Worm (Caenorhabditis elegans): ENCODE data around the gene T16G1.13.

Gene T16G1.13

DNA sequence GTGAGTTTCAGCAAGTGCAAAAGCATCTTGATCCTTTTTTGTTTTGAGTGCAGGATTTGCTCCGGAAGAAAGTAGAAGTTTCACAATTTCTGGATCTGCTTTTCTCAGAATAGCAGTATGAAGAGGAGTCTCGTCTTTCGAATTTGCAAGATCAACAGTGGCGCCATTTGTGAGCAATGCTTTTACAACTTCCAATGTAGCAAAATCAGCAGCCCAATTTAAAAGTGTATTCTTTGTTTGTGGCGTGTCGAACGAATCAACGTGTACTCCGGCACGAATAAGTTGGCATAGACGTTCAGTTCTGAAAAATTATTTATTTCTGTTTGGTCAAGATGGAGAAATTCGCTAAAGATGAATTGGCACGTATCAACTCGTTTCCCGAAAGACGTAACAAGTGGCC is at the start of gene T16G1.13:
Gene T16G1.13, plus strand, starts transcription at position 301 of the 400 bp plus-strand sequence.
- TF ChIP-seq klf-2 (GFP tag; conservative IDR thresholded peaks at IDR 0.05) (no peak), ztf-23 (GFP tag; IDR thresholded peaks at IDR 0.05) (no peak), flt-1 (GFP tag; IDR thresholded peaks at IDR 0.05) (no peak), T22C8.4 (GFP tag; IDR thresholded peaks at IDR 0.05) (no peak), cog-1 (tag; optimal IDR thresholded peaks at IDR 0.05) (no peak), tab-1 (GFP tag; IDR thresholded peaks at IDR 0.05) (no peak), ref-1 (GFP tag; conservative IDR thresholded peaks at IDR 0.05) (no peak), med-1 (GFP tag; optimal IDR thresholded peaks at IDR 0.05; ENCODE audit: insufficient read depth) (no peak), ztf-29 (GFP tag; IDR thresholded peaks at IDR 0.05) (no peak)

DNA sequence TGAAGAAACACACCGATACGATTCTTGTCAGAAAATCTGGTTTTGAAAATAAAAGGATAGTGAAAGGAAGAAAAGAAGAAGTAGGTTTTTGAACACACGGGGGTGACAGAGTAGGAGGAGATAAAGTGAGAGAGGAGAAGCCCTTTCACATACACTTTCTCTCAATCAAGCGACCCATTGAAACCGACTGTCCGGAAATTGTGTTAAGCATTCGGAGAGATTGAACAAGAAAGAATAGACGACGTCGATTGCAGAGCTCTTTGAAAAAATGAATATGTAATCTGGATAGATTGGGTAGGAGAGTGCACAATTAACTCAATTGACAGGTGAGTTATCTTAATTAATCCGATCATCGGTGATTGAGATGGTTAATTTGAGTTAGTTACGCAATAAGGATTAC is 48.4 kb upstream of the T16G1.13 start:
- TF ChIP-seq flt-1 (GFP tag; IDR thresholded peaks at IDR 0.05) (no peak), med-1 (GFP tag; optimal IDR thresholded peaks at IDR 0.05; ENCODE audit: insufficient read depth) (no peak), ztf-29 (GFP tag; IDR thresholded peaks at IDR 0.05) (no peak), tab-1 (GFP tag; IDR thresholded peaks at IDR 0.05) (no peak), klf-2 (GFP tag; conservative IDR thresholded peaks at IDR 0.05) (no peak), cog-1 (tag; optimal IDR thresholded peaks at IDR 0.05) (no peak), ztf-23 (GFP tag; IDR thresholded peaks at IDR 0.05) (no peak), T22C8.4 (GFP tag; IDR thresholded peaks at IDR 0.05) (no peak), ref-1 (GFP tag; conservative IDR thresholded peaks at IDR 0.05) (no peak)

DNA sequence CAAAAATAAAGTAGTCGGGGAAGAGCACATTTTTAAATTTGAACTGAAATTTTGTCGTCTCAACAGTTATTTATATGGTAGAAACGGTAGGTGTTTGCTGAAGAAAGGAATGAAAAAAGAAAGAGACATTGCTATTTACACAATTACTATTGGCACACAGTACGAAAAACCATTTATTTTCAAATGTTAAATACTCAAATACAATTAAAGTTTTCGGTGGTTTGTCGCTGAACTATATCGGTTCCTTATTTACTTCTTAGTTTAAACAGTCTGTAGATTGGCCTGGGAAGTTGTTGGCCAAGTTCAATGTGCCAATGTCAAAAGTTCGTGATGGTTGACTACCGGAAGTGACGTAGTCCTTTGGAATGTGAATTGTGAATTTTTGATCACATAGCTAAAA is 45.7 kb upstream of the T16G1.13 start, which contains the start of gene ttr-27:
Gene ttr-27, minus strand, starts transcription at position 45 of the 400 bp plus-strand sequence.
- no peak for TF ChIP-seq klf-2 (GFP tag; conservative IDR thresholded peaks at IDR 0.05)
- TF ChIP-seq cog-1 (tag; optimal IDR thresholded peaks at IDR 0.05), result no peak
- TF ChIP-seq ztf-29 (GFP tag; IDR thresholded peaks at IDR 0.05), result no peak
- no peak for TF ChIP-seq med-1 (GFP tag; optimal IDR thresholded peaks at IDR 0.05; ENCODE audit: insufficient read depth)
- no peak for TF ChIP-seq ztf-23 (GFP tag; IDR thresholded peaks at IDR 0.05)
- TF ChIP-seq tab-1 (GFP tag; IDR thresholded peaks at IDR 0.05), result no peak
- TF ChIP-seq flt-1 (GFP tag; IDR thresholded peaks at IDR 0.05), result no peak
- no peak for TF ChIP-seq T22C8.4 (GFP tag; IDR thresholded peaks at IDR 0.05)
- no peak for TF ChIP-seq ref-1 (GFP tag; conservative IDR thresholded peaks at IDR 0.05)

DNA sequence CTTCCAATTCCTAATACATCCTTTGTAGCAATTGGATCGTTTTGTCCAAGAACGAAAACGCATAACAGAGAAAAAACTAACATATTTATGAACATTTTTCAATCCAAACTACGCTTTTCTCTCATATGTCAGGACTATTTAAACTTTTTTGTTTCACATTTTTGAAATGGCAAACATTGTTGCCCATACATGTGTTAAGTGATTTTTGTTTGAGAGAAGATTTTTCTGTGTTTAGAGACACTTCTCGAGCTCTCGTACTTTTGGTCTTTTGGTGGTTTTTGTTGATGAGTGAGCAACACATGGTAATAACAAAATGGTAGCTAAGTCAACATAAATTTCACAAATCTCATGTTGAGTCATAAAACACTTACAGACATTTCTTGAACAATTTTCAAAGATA is 44.6 kb upstream of the T16G1.13 start, which contains the start of gene ttr-28:
Gene ttr-28, minus strand, starts transcription at position 101 of the 400 bp plus-strand sequence.
- TF ChIP-seq klf-2 (GFP tag; conservative IDR thresholded peaks at IDR 0.05) (no peak), tab-1 (GFP tag; IDR thresholded peaks at IDR 0.05) (no peak), T22C8.4 (GFP tag; IDR thresholded peaks at IDR 0.05) (no peak), flt-1 (GFP tag; IDR thresholded peaks at IDR 0.05) (no peak)

DNA sequence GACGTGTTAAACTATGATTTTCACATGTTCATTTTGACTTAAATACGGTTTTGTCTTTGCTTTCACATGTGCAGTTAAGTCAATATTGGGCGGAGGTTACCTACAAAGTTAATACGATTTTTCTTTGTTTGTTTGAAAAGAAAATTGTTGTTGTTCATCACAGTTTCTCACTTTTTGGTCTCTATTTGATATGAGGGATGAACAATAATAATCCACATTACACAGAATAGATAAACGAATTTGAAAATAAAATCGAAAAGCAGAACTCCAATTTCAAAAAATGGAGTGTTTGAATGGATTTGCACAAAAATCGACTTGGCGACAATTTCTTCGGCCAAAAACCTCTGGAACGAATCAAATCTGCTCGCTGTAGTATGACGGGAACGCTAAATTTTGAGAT is 43.0 kb upstream of the T16G1.13 start, which contains the start of gene ttr-29:
Gene ttr-29, minus strand, starts transcription at position 101 of the 400 bp plus-strand sequence.
- TF ChIP-seq tab-1 (GFP tag; IDR thresholded peaks at IDR 0.05), result no peak
- TF ChIP-seq T22C8.4 (GFP tag; IDR thresholded peaks at IDR 0.05), result no peak
- TF ChIP-seq med-1 (GFP tag; optimal IDR thresholded peaks at IDR 0.05; ENCODE audit: insufficient read depth), result no peak
- no peak for TF ChIP-seq flt-1 (GFP tag; IDR thresholded peaks at IDR 0.05)
- TF ChIP-seq ref-1 (GFP tag; conservative IDR thresholded peaks at IDR 0.05), result no peak
- TF ChIP-seq klf-2 (GFP tag; conservative IDR thresholded peaks at IDR 0.05), result no peak
- no peak for TF ChIP-seq ztf-23 (GFP tag; IDR thresholded peaks at IDR 0.05)
- TF ChIP-seq ztf-29 (GFP tag; IDR thresholded peaks at IDR 0.05), result no peak
- no peak for TF ChIP-seq cog-1 (tag; optimal IDR thresholded peaks at IDR 0.05)

DNA sequence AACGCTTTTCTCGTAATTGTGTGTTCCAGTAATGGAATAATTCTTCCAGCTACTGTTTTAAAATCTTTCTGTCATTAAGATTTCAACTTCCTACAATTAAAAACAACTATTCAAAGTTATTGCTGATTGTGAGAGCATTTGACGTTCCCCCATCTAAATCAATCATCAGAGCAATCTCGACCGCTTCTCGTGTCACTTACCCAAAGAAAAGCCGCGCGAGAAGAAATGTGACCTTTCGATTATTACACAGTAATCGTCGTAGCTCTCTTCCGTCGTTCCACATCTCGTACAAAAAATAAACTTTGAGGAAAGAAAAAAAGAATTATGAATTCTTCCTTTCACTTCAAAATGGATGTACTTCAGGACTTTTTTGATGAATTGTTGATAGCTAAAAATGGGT is 42.3 kb upstream of the T16G1.13 start:
- TF ChIP-seq ref-1 (GFP tag; conservative IDR thresholded peaks at IDR 0.05) (no peak), ztf-23 (GFP tag; IDR thresholded peaks at IDR 0.05) (no peak), cog-1 (tag; optimal IDR thresholded peaks at IDR 0.05) (no peak), T22C8.4 (GFP tag; IDR thresholded peaks at IDR 0.05) (no peak), klf-2 (GFP tag; conservative IDR thresholded peaks at IDR 0.05) (no peak), ztf-29 (GFP tag; IDR thresholded peaks at IDR 0.05) (no peak), tab-1 (GFP tag; IDR thresholded peaks at IDR 0.05) (no peak)

DNA sequence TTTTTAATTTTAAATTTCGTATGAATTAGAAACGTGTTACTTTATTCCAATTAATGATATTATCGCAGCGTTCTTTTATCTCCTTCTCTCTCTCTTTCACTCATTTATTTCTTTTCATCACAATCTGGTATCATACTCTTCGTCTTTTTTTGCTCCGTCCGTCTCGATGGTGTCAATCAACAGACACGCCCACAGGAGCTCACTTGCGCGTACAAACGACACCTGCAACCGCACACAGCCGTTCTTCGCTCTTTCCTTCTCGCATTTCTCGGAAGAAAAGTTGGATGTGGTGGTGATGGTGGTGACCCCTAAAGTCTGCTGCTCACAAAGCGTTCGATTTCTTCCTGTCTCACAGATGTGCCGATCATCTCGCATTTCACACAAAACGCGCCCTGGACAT is 41.1 kb upstream of the T16G1.13 start:
- TF ChIP-seq flt-1 (GFP tag; IDR thresholded peaks at IDR 0.05) (no peak), ztf-29 (GFP tag; IDR thresholded peaks at IDR 0.05) (no peak), klf-2 (GFP tag; conservative IDR thresholded peaks at IDR 0.05) (no peak), cog-1 (tag; optimal IDR thresholded peaks at IDR 0.05) (no peak), med-1 (GFP tag; optimal IDR thresholded peaks at IDR 0.05; ENCODE audit: insufficient read depth) (no peak), ztf-23 (GFP tag; IDR thresholded peaks at IDR 0.05) (no peak), tab-1 (GFP tag; IDR thresholded peaks at IDR 0.05) (no peak), T22C8.4 (GFP tag; IDR thresholded peaks at IDR 0.05) (no peak), ref-1 (GFP tag; conservative IDR thresholded peaks at IDR 0.05) (no peak)

DNA sequence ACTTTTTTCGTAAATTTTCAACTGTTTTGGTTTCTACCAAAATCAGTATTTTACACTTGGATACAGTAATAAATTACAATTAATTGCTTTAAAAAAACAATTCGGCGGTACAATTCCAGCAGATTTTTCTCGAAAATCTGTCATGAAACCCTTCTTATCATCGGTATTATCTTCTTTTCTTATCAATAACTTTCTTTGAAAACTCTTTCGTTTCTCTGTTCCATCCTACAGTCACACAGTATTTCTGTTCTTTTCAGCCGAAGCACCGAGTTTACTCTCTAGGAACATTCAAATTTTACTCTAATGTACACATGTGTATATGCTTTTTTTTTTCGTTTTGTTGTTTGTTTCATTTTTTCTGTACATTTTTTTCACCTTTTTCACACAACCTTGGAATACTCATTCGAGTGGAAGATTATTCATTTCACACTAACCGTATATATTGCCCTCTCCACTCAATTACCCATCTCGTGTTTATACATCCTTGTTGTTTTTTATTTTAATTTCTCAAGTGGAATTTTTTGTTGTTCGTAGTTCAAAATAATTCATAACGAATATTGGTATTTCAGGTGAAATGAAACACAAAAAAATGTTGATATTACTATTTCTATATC is 40.1 kb upstream of the T16G1.13 start, which contains the start of gene nid-1:
Gene nid-1, plus strand, starts transcription at position 564 of the 614 bp plus-strand sequence.
- TF ChIP-seq T22C8.4 (GFP tag; IDR thresholded peaks at IDR 0.05), result no peak
- TF ChIP-seq cog-1 (tag; optimal IDR thresholded peaks at IDR 0.05), result no peak

DNA sequence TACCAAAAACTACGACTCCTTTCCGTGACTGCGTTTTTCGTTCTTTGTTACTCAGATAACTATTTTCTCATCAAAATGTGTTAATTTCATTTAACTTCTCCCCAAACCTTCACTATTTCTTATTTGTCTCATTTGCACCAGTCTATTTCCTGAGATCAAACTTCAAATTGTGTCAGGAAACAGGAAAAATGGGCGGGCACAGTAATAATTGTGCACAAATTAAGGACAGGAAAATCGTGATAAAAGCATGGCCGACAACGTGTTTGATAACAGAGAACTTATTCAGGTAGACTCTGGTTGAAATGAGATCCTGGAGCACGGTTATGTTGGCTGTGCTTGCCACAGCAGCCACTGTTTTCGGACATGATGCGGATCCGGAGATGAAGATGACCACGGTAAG is 30.0 kb upstream of the T16G1.13 start, which contains the start of gene lipl-1:
Gene lipl-1, plus strand, starts transcription at position 282 of the 400 bp plus-strand sequence.
- TF ChIP-seq med-1 (GFP tag; optimal IDR thresholded peaks at IDR 0.05; ENCODE audit: insufficient read depth), result no peak
- TF ChIP-seq ztf-29 (GFP tag; IDR thresholded peaks at IDR 0.05), result no peak
- no peak for TF ChIP-seq tab-1 (GFP tag; IDR thresholded peaks at IDR 0.05)
- no peak for TF ChIP-seq T22C8.4 (GFP tag; IDR thresholded peaks at IDR 0.05)

DNA sequence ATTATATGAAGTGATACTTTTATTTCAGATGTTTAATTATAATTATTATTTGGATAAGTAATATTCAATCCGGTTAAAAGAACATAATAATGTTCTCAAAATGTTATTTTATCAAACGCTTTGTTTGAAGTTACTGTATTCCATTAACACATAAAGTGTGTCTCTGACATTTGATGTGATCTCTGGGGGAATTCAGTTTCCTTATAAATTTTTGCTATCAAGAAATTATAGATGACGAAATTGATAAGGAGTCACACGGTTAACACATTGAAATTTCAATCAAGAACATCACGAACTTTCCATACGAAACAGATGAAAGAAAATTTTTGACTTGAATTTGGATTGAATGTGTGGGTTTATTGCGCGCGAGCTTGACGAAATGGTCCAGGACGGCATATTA is 28.0 kb upstream of the T16G1.13 start:
- TF ChIP-seq ztf-23 (GFP tag; IDR thresholded peaks at IDR 0.05), result no peak
- no peak for TF ChIP-seq tab-1 (GFP tag; IDR thresholded peaks at IDR 0.05)
- no peak for TF ChIP-seq T22C8.4 (GFP tag; IDR thresholded peaks at IDR 0.05)
- TF ChIP-seq ref-1 (GFP tag; conservative IDR thresholded peaks at IDR 0.05), result no peak
- no peak for TF ChIP-seq ztf-29 (GFP tag; IDR thresholded peaks at IDR 0.05)
- TF ChIP-seq cog-1 (tag; optimal IDR thresholded peaks at IDR 0.05), result no peak
- TF ChIP-seq flt-1 (GFP tag; IDR thresholded peaks at IDR 0.05), result no peak
- no peak for TF ChIP-seq med-1 (GFP tag; optimal IDR thresholded peaks at IDR 0.05; ENCODE audit: insufficient read depth)
- TF ChIP-seq klf-2 (GFP tag; conservative IDR thresholded peaks at IDR 0.05), result no peak

All from whole organism, midembryonic.